Fruit fly (Drosophila melanogaster): ENCODE measurements around the gene jigr1.

jigr1 gene

dm6 chr3R:25637294-25638174, at the start of gene jigr1:
jigr1 (plus strand) TSS chr3R:25637843.
- TF ChIP-seq dsf (GFP tag; optimal IDR thresholded peaks at IDR 0.05; ENCODE audit: borderline replicate concordance) (no peak), Rel (GFP tag; optimal IDR thresholded peaks at IDR 0.05) (peak; percentile 26), Rel (tag; optimal IDR thresholded peaks at IDR 0.05) (peak; percentile 21), h (GFP tag; optimal IDR thresholded peaks at IDR 0.05) (peak; percentile 83), sv (GFP tag; optimal IDR thresholded peaks at IDR 0.05) (peak; percentile 8), Dfd (GFP tag; optimal IDR thresholded peaks at IDR 0.05) (no peak), usp (GFP tag; optimal IDR thresholded peaks at IDR 0.05) (no peak), ey (GFP tag; optimal IDR thresholded peaks at IDR 0.05) (peak; percentile 71), dmrt93B (GFP tag; optimal IDR thresholded peaks at IDR 0.05) (peak; percentile 51), Abd-B (GFP tag; optimal IDR thresholded peaks at IDR 0.05) (no peak), Hr78 (GFP tag; optimal IDR thresholded peaks at IDR 0.05) (no peak), foxo (GFP tag; optimal IDR thresholded peaks at IDR 0.05) (peak in 1 of 2 experiments; percentile 80), Hnf4 (GFP tag; optimal IDR thresholded peaks at IDR 0.05) (peak; percentile 24), OdsH (GFP tag; optimal IDR thresholded peaks at IDR 0.05) (peak; percentile 79), pan (optimal IDR thresholded peaks at IDR 0.05) (peak; percentile 61), Jra (GFP tag; optimal IDR thresholded peaks at IDR 0.05) (no peak), HLH106 (tag; optimal IDR thresholded peaks at IDR 0.05) (peak; percentile 67), sage (GFP tag; optimal IDR thresholded peaks at IDR 0.05) (peak; percentile 68), CG9705 (GFP tag; optimal IDR thresholded peaks at IDR 0.05) (peak; percentile 43), rgr (GFP tag; optimal IDR thresholded peaks at IDR 0.05) (peak; percentile 61), CG32264 (GFP tag; optimal IDR thresholded peaks at IDR 0.05) (peak; percentile 12), fru (GFP tag; optimal IDR thresholded peaks at IDR 0.05) (peak; percentile 77), brk (GFP tag; optimal IDR thresholded peaks at IDR 0.05) (peak; percentile 52), Hr83 (GFP tag; optimal IDR thresholded peaks at IDR 0.05; ENCODE audit: poor library complexity, severe bottlenecking) (peak; percentile 20), Sp1 (GFP tag; optimal IDR thresholded peaks at IDR 0.05) (peak; percentile 78), Dif (GFP tag; optimal IDR thresholded peaks at IDR 0.05; ENCODE audit: partially characterized antibody) (peak; percentile 64), GATAd (GFP tag; optimal IDR thresholded peaks at IDR 0.05) (no peak), woc (GFP tag; optimal IDR thresholded peaks at IDR 0.05) (peak; percentile 93), br (GFP tag; optimal IDR thresholded peaks at IDR 0.05) (peak; percentile 68), psq (GFP tag; optimal IDR thresholded peaks at IDR 0.05) (peak; percentile 60)

dm6 chr3R:25588493-25588892, 49.1 kb upstream of the jigr1 start:
- TF ChIP-seq GATAd (GFP tag; optimal IDR thresholded peaks at IDR 0.05), result no peak

dm6 chr3R:25589168-25589567, 48.5 kb upstream of the jigr1 start:
- TF ChIP-seq Hnf4 (GFP tag; optimal IDR thresholded peaks at IDR 0.05), result no peak
- TF ChIP-seq Myc (optimal IDR thresholded peaks at IDR 0.05), result no peak
- no peak for TF ChIP-seq Vsx2 (GFP tag; optimal IDR thresholded peaks at IDR 0.05; ENCODE audit: partially characterized antibody)
- TF ChIP-seq CG32264 (GFP tag; optimal IDR thresholded peaks at IDR 0.05), result no peak
- TF ChIP-seq dmrt93B (GFP tag; optimal IDR thresholded peaks at IDR 0.05), result no peak
- TF ChIP-seq fru (GFP tag; optimal IDR thresholded peaks at IDR 0.05), result no peak
- no peak for TF ChIP-seq Dif (GFP tag; optimal IDR thresholded peaks at IDR 0.05; ENCODE audit: partially characterized antibody)
- TF ChIP-seq dsf (GFP tag; optimal IDR thresholded peaks at IDR 0.05; ENCODE audit: borderline replicate concordance), result no peak
- TF ChIP-seq dl (GFP tag; optimal IDR thresholded peaks at IDR 0.05; ENCODE audit: insufficient read depth in 1 of 2, partially characterized antibody in 2 of 2), result no peak
- TF ChIP-seq Dfd (GFP tag; optimal IDR thresholded peaks at IDR 0.05), result no peak
- TF ChIP-seq woc (GFP tag; optimal IDR thresholded peaks at IDR 0.05), result no peak
- no peak for TF ChIP-seq Abd-B (GFP tag; optimal IDR thresholded peaks at IDR 0.05)
- TF ChIP-seq Mio (GFP tag; optimal IDR thresholded peaks at IDR 0.05), result no peak
- TF ChIP-seq Jra (GFP tag; optimal IDR thresholded peaks at IDR 0.05), result no peak
- TF ChIP-seq OdsH (GFP tag; optimal IDR thresholded peaks at IDR 0.05), result no peak
- no peak for TF ChIP-seq ey (GFP tag; optimal IDR thresholded peaks at IDR 0.05)
- TF ChIP-seq rgr (GFP tag; optimal IDR thresholded peaks at IDR 0.05), result no peak
- no peak for TF ChIP-seq Rel (GFP tag; optimal IDR thresholded peaks at IDR 0.05)
- no peak for TF ChIP-seq Rel (tag; optimal IDR thresholded peaks at IDR 0.05)
- no peak for TF ChIP-seq pan (optimal IDR thresholded peaks at IDR 0.05)
